Worm (Caenorhabditis elegans) whole organism, L3 larva: ENCODE measurements around the gene mec-17.

Source experiments
- R02D3.7 ChIP-seq: fragments of 150-350 bp; optimal IDR thresholded peaks from 2 replicates; lab custom pipeline; 2014; ENCODE audit warnings: missing biosample characterization, missing genetic modification characterization
- aly-2 ChIP-seq: fragments of 150-350 bp; optimal IDR thresholded peaks from 2 replicates; lab custom pipeline; 2014; ENCODE audit warnings: missing biosample characterization, missing genetic modification characterization
- ceh-28 ChIP-seq: fragments of 150-350 bp; optimal IDR thresholded peaks from 2 replicates; lab custom pipeline; 2014; ENCODE audit warnings: missing biosample characterization, missing genetic modification reagents, missing genetic modification characterization
- ceh-82 ChIP-seq: fragments of 150-350 bp; optimal IDR thresholded peaks from 2 replicates; lab custom pipeline; 2014; ENCODE audit warnings: missing biosample characterization, missing genetic modification characterization
- ceh-9 ChIP-seq: sonication (generic microtip); optimal IDR thresholded peaks from 2 replicates; lab custom pipeline; 2018; ENCODE audit warnings: missing biosample characterization, missing genetic modification characterization
- egl-27 ChIP-seq: sonication (generic microtip); optimal IDR thresholded peaks from 4 replicates; lab custom pipeline; 2017; ENCODE audit warnings: missing biosample characterization, missing genetic modification reagents, missing genetic modification characterization
- elt-2 ChIP-seq: sonication (generic microtip); optimal IDR thresholded peaks from 2 replicates; lab custom pipeline; 2016; ENCODE audit warnings: missing genetic modification reagents, mild to moderate bottlenecking, missing genetic modification characterization, missing compliant biosample characterization
- elt-3 ChIP-seq, 3 experiments: fragments of 150-350 bp in 1 of 3; sonication (generic microtip) in 2 of 3; optimal IDR thresholded peaks; 2 replicates in 2 of 3; 4 replicates in 1 of 3; lab custom pipeline; 2014 to 2017; ENCODE audit warnings: missing biosample characterization in 3 of 3, missing genetic modification characterization in 3 of 3
- eor-1 ChIP-seq, 2 experiments: fragments of 150-350 bp; optimal IDR thresholded peaks; 2 replicates each; lab custom pipeline; 2014 to 2018; ENCODE audit warnings: missing biosample characterization in 2 of 2, missing genetic modification characterization in 2 of 2
- fkh-10 ChIP-seq: sonication (generic microtip); optimal IDR thresholded peaks from 2 replicates; lab custom pipeline; 2017; ENCODE audit warnings: missing biosample characterization, missing genetic modification reagents, missing genetic modification characterization
- fkh-2 ChIP-seq: fragments of 150-350 bp; optimal IDR thresholded peaks from 2 replicates; lab custom pipeline; 2014; ENCODE audit warnings: missing biosample characterization, missing genetic modification reagents, missing genetic modification characterization
- hmg-11 ChIP-seq: sonication (generic microtip); optimal IDR thresholded peaks from 2 replicates; lab custom pipeline; 2016; ENCODE audit warnings: missing genetic modification characterization, missing compliant biosample characterization
- jun-1 ChIP-seq: fragments of 150-350 bp; optimal IDR thresholded peaks from 2 replicates; lab custom pipeline; 2014; ENCODE audit warnings: missing biosample characterization, missing genetic modification reagents, missing genetic modification characterization
- lin-15B ChIP-seq: fragments of 150-350 bp; optimal IDR thresholded peaks from 2 replicates; lab custom pipeline; 2014; ENCODE audit warnings: missing biosample characterization, missing genetic modification characterization
- lsy-12 ChIP-seq: sonication (generic microtip); optimal IDR thresholded peaks from 2 replicates; lab custom pipeline; 2016; ENCODE audit warnings: mild to moderate bottlenecking, missing genetic modification characterization, missing compliant biosample characterization
- mdl-1 ChIP-seq: fragments of 150-350 bp; optimal IDR thresholded peaks from 2 replicates; lab custom pipeline; 2014; ENCODE audit warnings: missing biosample characterization, missing genetic modification characterization
- nfya-1 ChIP-seq: sonication (generic microtip); optimal IDR thresholded peaks from 2 replicates; lab custom pipeline; 2017; ENCODE audit warnings: missing genetic modification characterization, mild to moderate bottlenecking, missing compliant biosample characterization, antibody characterized with exemption, moderate library complexity; ENCODE audit not compliant: insufficient read depth
- nhr-11 ChIP-seq: fragments of 150-350 bp; optimal IDR thresholded peaks from 2 replicates; lab custom pipeline; 2014; ENCODE audit warnings: missing biosample characterization, missing genetic modification characterization
- nhr-12 ChIP-seq: fragments of 150-350 bp; optimal IDR thresholded peaks from 2 replicates; lab custom pipeline; 2014; ENCODE audit warnings: missing biosample characterization, missing genetic modification characterization
- nhr-23 ChIP-seq: fragments of 150-350 bp; optimal IDR thresholded peaks from 2 replicates; lab custom pipeline; 2014; ENCODE audit warnings: missing biosample characterization, missing genetic modification reagents, missing genetic modification characterization
- nhr-237 ChIP-seq: fragments of 150-350 bp; optimal IDR thresholded peaks from 2 replicates; lab custom pipeline; 2014; ENCODE audit warnings: missing biosample characterization, missing genetic modification characterization
- nhr-25 ChIP-seq: sonication (generic microtip); optimal IDR thresholded peaks from 2 replicates; lab custom pipeline; 2017; ENCODE audit warnings: missing biosample characterization, missing genetic modification characterization
- nhr-43 ChIP-seq: sonication (generic microtip); optimal IDR thresholded peaks from 2 replicates; lab custom pipeline; 2016; ENCODE audit warnings: mild to moderate bottlenecking, missing genetic modification characterization, missing compliant biosample characterization; ENCODE audit not compliant: poor library complexity, severe bottlenecking
- nhr-76 ChIP-seq: fragments of 150-350 bp; sonication (generic microtip); optimal IDR thresholded peaks from 5 replicates; lab custom pipeline; 2014; ENCODE audit warnings: missing biosample characterization, missing genetic modification characterization
- pqm-1 ChIP-seq: fragments of 150-350 bp; optimal IDR thresholded peaks from 2 replicates; lab custom pipeline; 2017; ENCODE audit warnings: missing biosample characterization, missing genetic modification characterization, inconsistent platforms
- sea-2 ChIP-seq: fragments of 150-350 bp; sonication (generic microtip); optimal IDR thresholded peaks from 4 replicates; lab custom pipeline; 2014; ENCODE audit warnings: missing biosample characterization, missing genetic modification reagents, missing genetic modification characterization
- skn-1 ChIP-seq: fragments of 150-350 bp; optimal IDR thresholded peaks from 2 replicates; lab custom pipeline; 2014; ENCODE audit warnings: missing biosample characterization, missing genetic modification characterization
- tbx-2 ChIP-seq: sonication (generic microtip); optimal IDR thresholded peaks from 2 replicates; lab custom pipeline; 2016; ENCODE audit warnings: mild to moderate bottlenecking, missing genetic modification characterization, missing compliant biosample characterization
- unc-39 ChIP-seq: sonication (generic microtip); optimal IDR thresholded peaks from 4 replicates; lab custom pipeline; 2017; ENCODE audit warnings: missing biosample characterization, missing genetic modification characterization
- unc-62 ChIP-seq: fragments of 150-350 bp; sonication (generic microtip); optimal IDR thresholded peaks from 4 replicates; lab custom pipeline; 2014; ENCODE audit warnings: missing biosample characterization, missing genetic modification reagents, missing genetic modification characterization
- zag-1 ChIP-seq: fragments of 150-350 bp; optimal IDR thresholded peaks from 2 replicates; lab custom pipeline; 2014; ENCODE audit warnings: missing biosample characterization, missing genetic modification characterization
- ztf-11 ChIP-seq: fragments of 150-350 bp; optimal IDR thresholded peaks from 2 replicates; lab custom pipeline; 2014; ENCODE audit warnings: missing biosample characterization, missing genetic modification characterization

The mec-17 gene

DNA sequence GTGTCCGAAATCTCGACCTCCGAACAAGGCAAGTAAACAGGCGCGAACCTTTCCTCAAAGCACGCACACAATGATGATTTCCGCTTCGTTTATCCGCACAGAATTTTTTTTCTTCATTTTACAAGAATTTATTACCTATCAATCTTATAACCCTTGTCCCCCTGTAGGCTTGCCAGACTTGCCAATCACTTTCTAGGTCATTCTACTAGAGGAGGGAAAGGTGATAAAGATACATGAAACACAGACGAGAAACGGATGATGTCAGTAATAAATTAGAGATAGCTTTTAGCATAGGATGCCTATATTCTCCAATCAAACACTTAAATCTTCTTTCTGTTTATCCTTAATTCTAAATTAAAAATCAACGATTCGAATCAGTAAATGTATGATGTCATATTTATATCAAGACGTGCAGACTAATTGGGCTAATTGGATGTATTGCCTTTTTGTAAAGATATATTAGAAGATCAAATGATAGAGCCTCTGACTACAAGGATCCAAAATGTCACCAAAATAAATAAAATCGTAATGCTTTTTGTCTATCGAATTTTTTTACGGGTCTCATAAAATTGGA is 40.4 kb upstream of the mec-17 start:
- TF ChIP-seq ztf-11 (tag; lab: Kevin White, UChicago): no peak
- TF ChIP-seq pqm-1 (tag; lab: Kevin White, UChicago): no peak
- TF ChIP-seq tbx-2 (tag; lab: Kevin White, UChicago): no peak
- no peak for TF ChIP-seq egl-27 (tag; lab: Kevin White, UChicago)
- peak; percentile 70 for TF ChIP-seq nhr-25
- peak; percentile 26 for TF ChIP-seq elt-2 (tag; lab: Kevin White, UChicago)
- no peak for TF ChIP-seq eor-1 (tag; optimal IDR thresholded peaks at IDR 0.05; lab: Kevin White, UChicago)
- TF ChIP-seq nhr-11 (tag; lab: Kevin White, UChicago): no peak
- no peak for TF ChIP-seq aly-2
- peak; percentile 3 for TF ChIP-seq ceh-28 (tag; lab: Kevin White, UChicago)
- no peak for TF ChIP-seq ceh-9 (tag; lab: Kevin White, UChicago)
- TF ChIP-seq nhr-23: peak; percentile 57
- TF ChIP-seq fkh-2 (tag; lab: Kevin White, UChicago): no peak

ce11 chrIV:8026361-8026760 is 39.4 kb upstream of the mec-17 start:
- TF ChIP-seq hmg-11 (tag; lab: Kevin White, UChicago): no peak
- peak; percentile 36 for TF ChIP-seq nhr-25
- TF ChIP-seq lsy-12 (tag; lab: Kevin White, UChicago): no peak
- peak in 2 of 3 experiments; percentile 34 to 46 for TF ChIP-seq elt-3 (tag; optimal IDR thresholded peaks at IDR 0.05; lab: Kevin White, UChicago)
- TF ChIP-seq nfya-1 (tag; lab: Kevin White, UChicago): peak; percentile 8
- TF ChIP-seq jun-1: peak; percentile 19
- peak; percentile 91 for TF ChIP-seq pqm-1 (tag; lab: Kevin White, UChicago)
- no peak for TF ChIP-seq nhr-12 (tag; lab: Kevin White, UChicago)
- TF ChIP-seq zag-1: no peak
- no peak for TF ChIP-seq ceh-9 (tag; lab: Kevin White, UChicago)
- TF ChIP-seq mdl-1 (tag; lab: Kevin White, UChicago): peak; percentile 34
- peak; percentile 90 for TF ChIP-seq elt-2 (tag; lab: Kevin White, UChicago)
- no peak for TF ChIP-seq nhr-76 (tag; lab: Kevin White, UChicago)
- TF ChIP-seq unc-39 (tag; lab: Kevin White, UChicago): no peak

DNA sequence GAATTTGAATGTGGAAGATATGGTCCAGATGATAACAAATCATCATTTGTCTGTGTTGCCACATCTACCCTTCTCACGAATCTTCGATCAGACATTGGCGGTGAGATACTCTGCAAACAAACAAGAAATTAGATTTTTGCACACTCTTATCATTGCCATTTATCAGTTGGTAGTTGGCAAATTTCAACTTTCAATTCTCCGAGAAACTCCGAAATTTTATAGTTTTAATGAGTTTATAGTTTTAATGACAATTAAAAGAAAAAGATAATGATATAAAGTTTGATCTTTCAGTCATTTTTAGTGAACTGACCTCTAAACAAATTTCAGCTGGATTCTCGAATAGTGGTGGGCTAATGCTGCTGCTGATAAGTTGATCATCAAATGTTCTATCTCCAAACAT is 36.9 kb upstream of the mec-17 start:
- TF ChIP-seq unc-62 (no peak), lsy-12 (tag; lab: Kevin White, UChicago) (no peak), egl-27 (tag; lab: Kevin White, UChicago) (no peak), sea-2 (GFP tag; lab: Kevin White, UChicago) (no peak), elt-2 (tag; lab: Kevin White, UChicago) (peak; percentile 48), pqm-1 (tag; lab: Kevin White, UChicago) (peak; percentile 22), tbx-2 (tag; lab: Kevin White, UChicago) (no peak), nhr-43 (no peak), R02D3.7 (tag; lab: Kevin White, UChicago) (no peak), fkh-2 (tag; lab: Kevin White, UChicago) (no peak)

DNA sequence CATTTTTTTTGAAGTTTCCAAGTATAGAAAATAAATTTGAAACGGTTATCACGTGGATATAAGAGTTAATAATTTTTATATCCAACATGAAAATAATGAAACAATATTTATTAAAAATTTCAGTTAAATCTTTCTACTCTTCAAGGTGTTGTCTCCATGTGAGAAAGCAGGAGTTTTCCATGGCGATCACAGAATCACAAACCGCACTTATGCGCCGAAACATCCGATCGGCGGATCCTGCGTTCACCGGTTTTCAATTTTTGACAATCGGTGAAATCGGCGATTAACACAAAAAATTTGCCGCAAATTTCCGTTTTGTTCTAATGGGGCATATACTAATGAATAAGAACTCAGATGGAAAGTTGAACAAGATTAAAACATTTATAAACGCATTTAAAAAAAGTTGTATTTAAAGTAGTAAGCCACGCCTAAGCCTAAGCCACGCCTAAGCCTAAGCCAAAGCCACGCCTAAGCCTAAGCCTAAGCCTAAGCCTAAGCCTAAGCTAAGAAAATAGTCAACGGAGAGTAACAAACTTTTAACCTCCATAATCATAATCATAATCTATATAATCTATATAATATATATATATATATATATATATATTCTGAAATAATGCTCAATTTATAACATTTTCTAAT is 35.2 kb upstream of the mec-17 start, which contains the start of gene C26B2.2:
Gene C26B2.2, minus strand, starts transcription at position 88 of the 639 bp plus-strand sequence.
- TF ChIP-seq egl-27 (tag; lab: Kevin White, UChicago): no peak
- no peak for TF ChIP-seq ceh-9 (tag; lab: Kevin White, UChicago)
- TF ChIP-seq nhr-237 (tag; lab: Kevin White, UChicago): no peak
- TF ChIP-seq fkh-10 (GFP tag; lab: Kevin White, UChicago): no peak
- no peak for TF ChIP-seq zag-1
- TF ChIP-seq lin-15B: no peak
- no peak for TF ChIP-seq unc-39 (tag; lab: Kevin White, UChicago)
- no peak for TF ChIP-seq ceh-28 (tag; lab: Kevin White, UChicago)
- no peak for TF ChIP-seq tbx-2 (tag; lab: Kevin White, UChicago)
- no peak for TF ChIP-seq fkh-2 (tag; lab: Kevin White, UChicago)
- TF ChIP-seq sea-2 (GFP tag; lab: Kevin White, UChicago): no peak
- no peak for TF ChIP-seq hmg-11 (tag; lab: Kevin White, UChicago)
- TF ChIP-seq nhr-43: no peak
- no peak for TF ChIP-seq skn-1 (tag; lab: Kevin White, UChicago)
- TF ChIP-seq nhr-25: no peak
- TF ChIP-seq ceh-82: no peak
- TF ChIP-seq pqm-1 (tag; lab: Kevin White, UChicago): no peak
- no peak for TF ChIP-seq mdl-1 (tag; lab: Kevin White, UChicago)
